Worm (Caenorhabditis elegans): ENCODE measurements around the gene B0024.4.

The B0024.4 gene

DNA sequence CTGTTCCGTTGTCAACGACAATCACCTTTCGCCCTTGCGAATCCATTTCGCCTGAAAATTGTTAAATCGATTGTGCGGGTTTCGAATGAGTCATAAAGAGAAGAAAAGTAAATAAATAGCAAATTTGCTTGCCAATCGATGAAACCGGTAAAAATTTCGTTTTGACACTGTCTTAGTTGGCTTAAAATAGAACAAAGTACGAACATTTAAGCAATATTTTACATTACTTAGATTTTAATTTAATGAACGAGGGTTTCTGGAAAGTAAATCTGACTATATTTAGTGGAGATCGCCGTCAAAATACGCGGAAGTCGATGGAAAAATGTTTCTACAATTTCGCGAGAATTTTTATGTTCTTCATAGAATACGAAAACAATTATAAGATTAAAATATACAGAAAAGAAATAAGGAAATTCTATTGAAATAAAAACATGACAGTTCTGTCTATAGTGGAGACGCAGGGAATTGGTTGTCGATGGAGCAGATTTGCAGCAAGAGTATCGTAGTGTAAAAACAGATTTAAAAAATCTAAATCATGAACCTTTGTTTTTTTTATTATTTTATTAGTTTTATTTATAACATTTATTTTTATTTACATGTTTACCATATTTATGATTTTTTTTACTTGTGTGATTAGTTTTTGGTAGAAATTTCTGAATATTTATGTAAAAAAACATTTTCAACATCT is 41.2 kb downstream of the B0024.4 start, which contains the start of gene arx-2:
TSS of gene arx-2 (minus strand) at position 51 of the 688 bp plus-strand sequence.
- TF ChIP-seq lin-13 (tag; optimal IDR thresholded peaks at IDR 0.05) (no peak), nhr-2 (tag; optimal IDR thresholded peaks at IDR 0.05) (no peak), mls-2 (tag; optimal IDR thresholded peaks at IDR 0.05) (no peak), drap-1 (GFP tag; optimal IDR thresholded peaks at IDR 0.05) (no peak), nhr-28 (tag; optimal IDR thresholded peaks at IDR 0.05) (no peak), snpc-4 (tag; optimal IDR thresholded peaks at IDR 0.05) (no peak), lsy-2 (tag; optimal IDR thresholded peaks at IDR 0.05) (peak; percentile 16), elt-3 (tag; optimal IDR thresholded peaks at IDR 0.05) (no peak), blmp-1 (tag; optimal IDR thresholded peaks at IDR 0.05) (no peak), ceh-83 (GFP tag; optimal IDR thresholded peaks at IDR 0.05) (no peak), nhr-12 (tag; optimal IDR thresholded peaks at IDR 0.05) (no peak), zip-8 (tag; optimal IDR thresholded peaks at IDR 0.05) (no peak), mab-5 (tag; optimal IDR thresholded peaks at IDR 0.05) (no peak), cnd-1 (tag; optimal IDR thresholded peaks at IDR 0.05) (no peak), elt-1 (tag; optimal IDR thresholded peaks at IDR 0.05; ENCODE audit: borderline replicate concordance, insufficient read depth) (no peak), unc-39 (tag; optimal IDR thresholded peaks at IDR 0.05) (no peak), nhr-76 (tag; optimal IDR thresholded peaks at IDR 0.05) (no peak), unc-62 (GFP tag; optimal IDR thresholded peaks at IDR 0.05) (no peak), flh-1 (GFP tag; optimal IDR thresholded peaks at IDR 0.05) (no peak), pha-4 (tag; optimal IDR thresholded peaks at IDR 0.05) (peak; percentile 15), ces-1 (GFP tag; optimal IDR thresholded peaks at IDR 0.05) (peak; percentile 48), ceh-43 (GFP tag; optimal IDR thresholded peaks at IDR 0.05) (no peak), ceh-39 (tag; optimal IDR thresholded peaks at IDR 0.05) (peak; percentile 12), hlh-1 (tag; optimal IDR thresholded peaks at IDR 0.05) (no peak), ztf-11 (tag; optimal IDR thresholded peaks at IDR 0.05) (no peak), nhr-237 (tag; optimal IDR thresholded peaks at IDR 0.05) (peak; percentile 38), ham-2 (GFP tag; optimal IDR thresholded peaks at IDR 0.05) (no peak), unc-120 (tag; optimal IDR thresholded peaks at IDR 0.05; ENCODE audit: poor library complexity, severe bottlenecking) (no peak)

DNA sequence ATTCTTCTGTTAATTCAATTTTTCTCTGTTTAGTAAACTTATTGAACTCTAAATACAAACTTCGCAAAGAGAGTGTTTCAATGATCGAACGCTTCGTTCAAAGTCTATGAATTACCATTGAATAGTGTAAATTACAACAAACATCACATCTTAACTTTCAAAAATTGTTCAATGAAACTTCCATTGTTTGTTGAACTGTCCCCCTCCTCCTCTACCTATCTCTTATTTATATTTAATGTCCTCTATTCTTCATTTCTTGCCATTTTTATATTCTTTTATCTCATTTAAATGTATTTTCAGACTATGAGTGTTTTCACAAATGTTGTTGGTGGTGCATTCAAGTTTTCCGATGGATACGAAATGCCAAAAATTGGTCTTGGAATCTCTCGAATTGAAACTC is 42.0 kb downstream of the B0024.4 start, which contains the start of gene K07C5.2:
TSS of gene K07C5.2 (plus strand) at position 301 of the 400 bp plus-strand sequence.
- TF ChIP-seq drap-1 (GFP tag; optimal IDR thresholded peaks at IDR 0.05) = no peak
- TF ChIP-seq lin-13 (tag; optimal IDR thresholded peaks at IDR 0.05) = no peak
- no peak for TF ChIP-seq ceh-83 (GFP tag; optimal IDR thresholded peaks at IDR 0.05)
- no peak for TF ChIP-seq mab-5 (tag; optimal IDR thresholded peaks at IDR 0.05)
- TF ChIP-seq mls-2 (tag; optimal IDR thresholded peaks at IDR 0.05) = no peak
- no peak for TF ChIP-seq unc-62 (GFP tag; optimal IDR thresholded peaks at IDR 0.05)
- no peak for TF ChIP-seq snpc-4 (tag; optimal IDR thresholded peaks at IDR 0.05)
- no peak for TF ChIP-seq ceh-39 (tag; optimal IDR thresholded peaks at IDR 0.05)
- TF ChIP-seq sem-2 (GFP tag; optimal IDR thresholded peaks at IDR 0.05) = no peak
- no peak for TF ChIP-seq lin-32 (GFP tag; optimal IDR thresholded peaks at IDR 0.05)

DNA sequence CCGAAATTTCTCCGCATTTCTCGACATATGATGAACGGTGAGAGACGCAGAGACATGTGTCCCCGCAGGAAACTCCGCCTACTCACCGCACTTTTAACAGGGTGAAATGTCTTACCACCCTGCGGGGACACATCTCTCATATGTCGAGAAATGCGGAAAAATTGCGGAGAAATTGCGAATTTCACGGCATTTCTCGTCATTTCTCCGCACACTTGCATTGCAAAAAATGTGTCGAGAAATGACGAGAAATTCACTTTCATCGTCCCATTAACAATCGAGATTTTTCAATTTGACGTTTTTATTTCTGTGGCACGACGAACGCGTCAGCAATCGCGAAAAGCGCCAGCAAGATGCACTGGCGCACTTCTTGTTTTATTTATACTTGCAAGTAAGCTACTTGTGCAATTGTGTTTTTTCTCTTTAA is 44.7 kb downstream of the B0024.4 start, which contains the start of gene K07C5.13:
TSS of gene K07C5.13 (plus strand) at position 151 of the 424 bp plus-strand sequence.
- TF ChIP-seq lin-13 (tag; optimal IDR thresholded peaks at IDR 0.05) = peak; percentile 37
- peak; percentile 25 for TF ChIP-seq cnd-1 (tag; optimal IDR thresholded peaks at IDR 0.05)
- peak; percentile 46 for TF ChIP-seq sptf-1 (tag; optimal IDR thresholded peaks at IDR 0.05)
- peak; percentile 33 for TF ChIP-seq drap-1 (GFP tag; optimal IDR thresholded peaks at IDR 0.05)

DNA sequence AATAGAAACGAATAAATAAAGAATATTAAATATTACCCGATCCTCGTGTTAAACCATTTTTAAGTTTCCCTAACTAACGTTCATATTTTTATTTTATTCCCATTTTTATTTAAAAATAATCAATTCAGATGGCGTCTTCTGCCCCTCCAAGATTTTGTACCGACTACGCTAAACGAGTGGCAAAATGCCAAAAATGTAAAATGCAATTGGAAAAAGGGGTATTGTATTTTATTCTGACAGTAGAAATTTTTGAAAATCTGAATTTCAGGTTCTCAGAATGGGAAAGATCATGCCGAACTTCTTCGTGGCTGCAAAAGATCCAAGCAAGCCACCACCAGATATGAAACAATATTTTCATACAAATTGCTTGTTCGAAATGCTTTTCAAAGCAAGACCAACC is 45.7 kb downstream of the B0024.4 start, which contains the start of gene K07C5.3:
TSS of gene K07C5.3 (plus strand) at position 129 of the 400 bp plus-strand sequence.
- no peak for TF ChIP-seq cnd-1 (tag; optimal IDR thresholded peaks at IDR 0.05)
- TF ChIP-seq drap-1 (GFP tag; optimal IDR thresholded peaks at IDR 0.05) = no peak
- no peak for TF ChIP-seq nhr-2 (tag; optimal IDR thresholded peaks at IDR 0.05)
- TF ChIP-seq ztf-11 (tag; optimal IDR thresholded peaks at IDR 0.05) = no peak
- TF ChIP-seq pha-4 (tag; optimal IDR thresholded peaks at IDR 0.05) = no peak
- no peak for TF ChIP-seq hlh-1 (tag; optimal IDR thresholded peaks at IDR 0.05)
- TF ChIP-seq ceh-39 (tag; optimal IDR thresholded peaks at IDR 0.05) = no peak
- no peak for TF ChIP-seq blmp-1 (tag; optimal IDR thresholded peaks at IDR 0.05)
- no peak for TF ChIP-seq unc-120 (tag; optimal IDR thresholded peaks at IDR 0.05; ENCODE audit: poor library complexity, severe bottlenecking)
- no peak for TF ChIP-seq mep-1 (tag; optimal IDR thresholded peaks at IDR 0.05)
- TF ChIP-seq flh-1 (GFP tag; optimal IDR thresholded peaks at IDR 0.05) = no peak
- TF ChIP-seq zip-8 (tag; optimal IDR thresholded peaks at IDR 0.05) = no peak

Data from whole organism, mixed stage, embryonic.